Worm (Caenorhabditis elegans) whole organism, late embryonic: ENCODE results near the gene R10D12.7.
A peak's percentile ranks its signal among the peaks of the same experiment; 100 is the strongest.

Source experiments
- C38D4.7 ChIP-seq: fragments of 200-800 bp; sonication (Bioruptor generic); optimal IDR thresholded peaks from 2 replicates; lab custom pipeline; 2018; ENCODE audit warnings: mild to moderate bottlenecking, missing genetic modification characterization, moderate library complexity, missing compliant biosample characterization
- K09A11.1 ChIP-seq: sonication (generic microtip); optimal IDR thresholded peaks from 2 replicates; lab custom pipeline; 2017; ENCODE audit warnings: antibody characterized with exemption, mild to moderate bottlenecking, missing genetic modification characterization, missing compliant biosample characterization; ENCODE audit not compliant: insufficient read depth
- ama-1 ChIP-seq: fragments of 150-350 bp; optimal IDR thresholded peaks from 2 replicates; lab custom pipeline; 2014
- ceh-14 ChIP-seq: sonication (generic microtip); optimal IDR thresholded peaks from 2 replicates; lab custom pipeline; 2016; ENCODE audit warnings: missing genotype, missing genetic modification characterization, missing compliant biosample characterization
- ceh-18 ChIP-seq: sonication (generic microtip); optimal IDR thresholded peaks from 2 replicates; lab custom pipeline; 2016; ENCODE audit warnings: missing genetic modification characterization, missing compliant biosample characterization
- ceh-19 ChIP-seq: fragments of 200-800 bp; sonication (Bioruptor generic); optimal IDR thresholded peaks from 2 replicates; lab custom pipeline; 2018; ENCODE audit warnings: mild to moderate bottlenecking, missing genetic modification characterization, missing compliant biosample characterization
- ceh-2 ChIP-seq: sonication (generic microtip); optimal IDR thresholded peaks from 2 replicates; lab custom pipeline; 2016; ENCODE audit warnings: missing genotype, missing genetic modification characterization, missing compliant biosample characterization
- ceh-22 ChIP-seq: sonication (generic microtip); optimal IDR thresholded peaks from 2 replicates; lab custom pipeline; 2017; ENCODE audit warnings: missing biosample characterization, missing genetic modification characterization
- ceh-24 ChIP-seq: sonication (generic microtip); optimal IDR thresholded peaks from 2 replicates; lab custom pipeline; 2016; ENCODE audit warnings: mild to moderate bottlenecking, missing genetic modification characterization, missing compliant biosample characterization
- ceh-30 ChIP-seq: fragments of 150-350 bp; optimal IDR thresholded peaks from 2 replicates; lab custom pipeline; 2014; ENCODE audit warnings: missing biosample characterization, missing genetic modification characterization
- ceh-31 ChIP-seq: sonication (generic microtip); optimal IDR thresholded peaks from 2 replicates; lab custom pipeline; 2016; ENCODE audit warnings: missing genetic modification characterization, missing compliant biosample characterization
- ceh-34 ChIP-seq: sonication (generic microtip); optimal IDR thresholded peaks from 2 replicates; lab custom pipeline; 2016; ENCODE audit warnings: mild to moderate bottlenecking, missing genetic modification characterization, missing compliant biosample characterization
- ceh-45 ChIP-seq: fragments of 200-800 bp; sonication (Bioruptor generic); IDR thresholded peaks from 2 replicates; pipeline ENCODE4 v1.3.6; 2022; ENCODE audit warnings: missing genetic modification reagents, missing genetic modification characterization, missing compliant biosample characterization
- ceh-48 ChIP-seq: sonication (generic microtip); optimal IDR thresholded peaks from 2 replicates; lab custom pipeline; 2016; ENCODE audit warnings: missing genetic modification characterization, inconsistent platforms, missing compliant biosample characterization
- ceh-9 ChIP-seq: sonication (generic microtip); optimal IDR thresholded peaks from 2 replicates; lab custom pipeline; 2016; ENCODE audit warnings: mild to moderate bottlenecking, missing genetic modification characterization, inconsistent platforms, missing compliant biosample characterization
- che-1 ChIP-seq: sonication (generic microtip); optimal IDR thresholded peaks from 2 replicates; lab custom pipeline; 2016; ENCODE audit warnings: mild to moderate bottlenecking, missing genetic modification characterization, missing compliant biosample characterization
- dve-1 ChIP-seq: sonication (generic microtip); optimal IDR thresholded peaks from 2 replicates; lab custom pipeline; 2017; ENCODE audit warnings: antibody characterized with exemption, mild to moderate bottlenecking, missing genetic modification characterization, missing compliant biosample characterization
- elt-2 ChIP-seq: sonication (generic microtip); optimal IDR thresholded peaks from 2 replicates; lab custom pipeline; 2016; ENCODE audit warnings: missing genetic modification reagents, missing genetic modification characterization, missing compliant biosample characterization
- elt-4 ChIP-seq: sonication (generic microtip); optimal IDR thresholded peaks from 2 replicates; lab custom pipeline; 2016; ENCODE audit warnings: missing genetic modification characterization, missing compliant biosample characterization
- ets-4 ChIP-seq: sonication (generic microtip); optimal IDR thresholded peaks from 2 replicates; lab custom pipeline; 2016; ENCODE audit warnings: missing genetic modification characterization, missing compliant biosample characterization
- fkh-10 ChIP-seq: fragments of 150-350 bp; optimal IDR thresholded peaks from 2 replicates; lab custom pipeline; 2014; ENCODE audit warnings: missing biosample characterization, missing genetic modification reagents, missing genetic modification characterization
- fkh-6 ChIP-seq: sonication (generic microtip); optimal IDR thresholded peaks from 2 replicates; lab custom pipeline; 2016; ENCODE audit warnings: missing genetic modification characterization, missing compliant biosample characterization
- gmeb-2 ChIP-seq: sonication (generic microtip); optimal IDR thresholded peaks from 2 replicates; lab custom pipeline; 2016; ENCODE audit warnings: missing genetic modification characterization, inconsistent platforms, missing compliant biosample characterization
- hlh-30 ChIP-seq: sonication (generic microtip); optimal IDR thresholded peaks from 2 replicates; lab custom pipeline; 2017; ENCODE audit warnings: antibody characterized with exemption, missing genetic modification characterization, missing compliant biosample characterization; ENCODE audit not compliant: insufficient read depth
- lin-11 ChIP-seq: fragments of 200-800 bp; sonication (Bioruptor generic); optimal IDR thresholded peaks from 2 replicates; lab custom pipeline; 2018; ENCODE audit warnings: mild to moderate bottlenecking, missing genetic modification characterization, missing compliant biosample characterization
- madf-2 ChIP-seq: sonication (generic microtip); optimal IDR thresholded peaks from 2 replicates; lab custom pipeline; 2017; ENCODE audit warnings: missing genetic modification characterization, missing compliant biosample characterization
- nfya-1 ChIP-seq: sonication (generic microtip); optimal IDR thresholded peaks from 2 replicates; lab custom pipeline; 2017; ENCODE audit warnings: missing genetic modification characterization, mild to moderate bottlenecking, missing compliant biosample characterization, antibody characterized with exemption, moderate library complexity
- nhr-11 ChIP-seq: fragments of 150-350 bp; optimal IDR thresholded peaks from 2 replicates; lab custom pipeline; 2014; ENCODE audit warnings: missing biosample characterization, missing genetic modification characterization
- pha-4 ChIP-seq: fragments of 150-350 bp; optimal IDR thresholded peaks from 2 replicates; lab custom pipeline; 2018; ENCODE audit warnings: missing biosample characterization, missing genetic modification reagents, missing genetic modification characterization
- pqm-1 ChIP-seq: sonication (generic microtip); optimal IDR thresholded peaks from 2 replicates; lab custom pipeline; 2016; ENCODE audit warnings: missing genetic modification characterization, missing compliant biosample characterization
- ref-2 ChIP-seq: sonication (generic microtip); optimal IDR thresholded peaks from 2 replicates; lab custom pipeline; 2016; ENCODE audit warnings: missing genetic modification characterization, missing compliant biosample characterization
- sox-2 ChIP-seq: fragments of 200-800 bp; sonication (Bioruptor generic); IDR thresholded peaks from 2 replicates; pipeline ENCODE4 v1.3.6; 2022; ENCODE audit warnings: missing genetic modification reagents, missing genetic modification characterization, missing compliant biosample characterization
- sox-4 ChIP-seq: sonication (generic microtip); optimal IDR thresholded peaks from 2 replicates; lab custom pipeline; 2017; ENCODE audit warnings: mild to moderate bottlenecking, missing genetic modification characterization, inconsistent platforms, missing compliant biosample characterization
- tbx-7 ChIP-seq: sonication (generic microtip); optimal IDR thresholded peaks from 2 replicates; lab custom pipeline; 2016; ENCODE audit warnings: missing genotype, missing genetic modification characterization, missing compliant biosample characterization
- ttx-3 ChIP-seq: sonication (generic microtip); optimal IDR thresholded peaks from 2 replicates; lab custom pipeline; 2016; ENCODE audit warnings: missing genetic modification reagents, missing genetic modification characterization, missing compliant biosample characterization
- unc-3 ChIP-seq, 2 experiments: fragments of 200-800 bp in 1 of 2; sonication (Bioruptor generic) in 1 of 2; sonication (generic microtip) in 1 of 2; conservative IDR thresholded peaks in 1 of 2; optimal IDR thresholded peaks in 1 of 2; 2 replicates each; pipeline versions ENCODE4 v1.3.6 to Lab custom; 2016 to 2022; ENCODE audit warnings: missing compliant biosample characterization in 2 of 2, missing genetic modification characterization in 2 of 2, missing genetic modification reagents in 1 of 2
- unc-55 ChIP-seq: sonication (generic microtip); optimal IDR thresholded peaks from 2 replicates; lab custom pipeline; 2017; ENCODE audit warnings: missing biosample characterization, missing genetic modification reagents, missing genetic modification characterization
- zip-5 ChIP-seq: sonication (generic microtip); optimal IDR thresholded peaks from 2 replicates; lab custom pipeline; 2016; ENCODE audit warnings: missing genetic modification characterization, missing compliant biosample characterization
- ztf-16 ChIP-seq: sonication (generic microtip); optimal IDR thresholded peaks from 2 replicates; lab custom pipeline; 2017; ENCODE audit warnings: missing genetic modification characterization, missing compliant biosample characterization

Gene R10D12.7

DNA sequence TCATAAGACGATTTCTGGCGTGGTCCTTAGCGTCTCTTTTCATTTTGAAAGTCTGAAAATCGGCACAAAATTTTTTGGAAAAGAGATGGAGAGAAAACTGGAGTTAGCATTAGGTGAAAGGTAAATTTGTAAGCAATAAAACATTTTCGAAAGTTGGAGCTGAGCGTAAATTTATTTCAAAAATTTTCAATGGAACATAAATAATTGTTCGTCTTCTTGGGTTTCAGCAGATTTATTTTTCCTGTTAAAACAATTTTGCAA is 41.0 kb upstream of the R10D12.7 start, which contains the start of gene C06B3.6:
Gene C06B3.6 (minus strand): TSS at position 52 of the 261 bp plus-strand sequence.
- no peak for TF ChIP-seq ceh-34 (tag; lab: Kevin White, UChicago)
- TF ChIP-seq lin-11 (tag; lab: Kevin White, UChicago), result no peak
- TF ChIP-seq elt-4, result no peak
- no peak for TF ChIP-seq ceh-22 (tag; lab: Kevin White, UChicago)
- no peak for TF ChIP-seq tbx-7 (tag; lab: Kevin White, UChicago)
- TF ChIP-seq ztf-16 (tag; lab: Kevin White, UChicago), result no peak
- TF ChIP-seq ceh-30 (tag; lab: Kevin White, UChicago), result no peak

DNA sequence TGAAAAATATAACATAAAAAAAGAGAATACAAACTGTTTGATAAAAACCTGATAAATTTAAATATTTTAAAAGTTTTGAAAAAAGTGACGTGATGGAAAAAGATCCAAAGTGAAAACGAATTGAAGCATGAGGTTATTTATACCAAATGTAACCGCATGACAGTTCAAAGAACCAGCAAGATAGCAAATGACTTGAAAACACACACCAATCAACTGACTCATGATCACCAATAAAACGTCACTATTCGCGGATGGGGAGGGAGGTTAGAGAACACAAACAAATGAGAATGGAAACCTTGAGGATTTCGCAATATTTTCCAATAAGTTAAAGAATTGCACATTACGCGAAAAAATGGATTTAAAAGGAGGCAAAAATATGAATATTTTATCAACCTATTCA is 40.5 kb upstream of the R10D12.7 start, which contains the start of gene C06B3.7:
Gene C06B3.7 (plus strand): TSS at position 287 of the 400 bp plus-strand sequence.
- TF ChIP-seq ceh-31 (tag; lab: Kevin White, UChicago), result no peak
- TF ChIP-seq dve-1 (tag; lab: Kevin White, UChicago), result no peak
- TF ChIP-seq hlh-30 (tag; lab: Kevin White, UChicago), result peak; percentile 34
- no peak for TF ChIP-seq madf-2 (tag; lab: Kevin White, UChicago)
- TF ChIP-seq pqm-1, result no peak
- no peak for TF ChIP-seq ceh-24
- TF ChIP-seq, all 69 proteins: peak for 1

DNA sequence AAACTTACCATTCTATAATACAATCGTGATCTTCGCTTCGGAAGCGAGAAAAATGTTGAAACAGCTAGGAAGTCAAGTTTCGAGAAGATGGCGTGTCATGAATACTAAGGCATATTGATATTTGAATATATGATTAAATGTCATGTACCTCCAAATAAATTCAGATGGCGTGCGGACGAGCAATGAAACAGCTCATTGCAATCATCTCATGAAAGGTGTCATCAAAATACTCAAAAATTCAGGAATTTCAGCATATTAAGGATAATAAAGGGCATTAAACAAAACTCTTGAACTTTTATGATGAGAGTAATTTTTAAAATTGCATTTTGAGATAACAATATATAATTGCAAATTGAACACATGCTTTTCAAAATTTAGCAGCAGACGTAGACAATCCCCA is 34.5 kb upstream of the R10D12.7 start, which contains the start of gene gcy-32:
Gene gcy-32 (minus strand): TSS at position 101 of the 400 bp plus-strand sequence.
- TF ChIP-seq dve-1 (tag; lab: Kevin White, UChicago) (no peak), ztf-16 (tag; lab: Kevin White, UChicago) (no peak), pqm-1 (no peak), nfya-1 (tag; lab: Kevin White, UChicago) (no peak), ama-1 (no peak), sox-2 (GFP tag; lab: Robert Waterston, UW) (no peak), ceh-14 (tag; lab: Kevin White, UChicago) (no peak), ceh-45 (GFP tag; lab: Robert Waterston, UW) (no peak), lin-11 (tag; lab: Kevin White, UChicago) (no peak), K09A11.1 (tag; lab: Kevin White, UChicago) (no peak), elt-2 (no peak), ttx-3 (tag; lab: Kevin White, UChicago) (no peak), fkh-10 (GFP tag; lab: Kevin White, UChicago) (no peak), sox-4 (tag; lab: Kevin White, UChicago) (no peak), che-1 (tag; lab: Kevin White, UChicago) (no peak), fkh-6 (tag; lab: Kevin White, UChicago) (no peak)

DNA sequence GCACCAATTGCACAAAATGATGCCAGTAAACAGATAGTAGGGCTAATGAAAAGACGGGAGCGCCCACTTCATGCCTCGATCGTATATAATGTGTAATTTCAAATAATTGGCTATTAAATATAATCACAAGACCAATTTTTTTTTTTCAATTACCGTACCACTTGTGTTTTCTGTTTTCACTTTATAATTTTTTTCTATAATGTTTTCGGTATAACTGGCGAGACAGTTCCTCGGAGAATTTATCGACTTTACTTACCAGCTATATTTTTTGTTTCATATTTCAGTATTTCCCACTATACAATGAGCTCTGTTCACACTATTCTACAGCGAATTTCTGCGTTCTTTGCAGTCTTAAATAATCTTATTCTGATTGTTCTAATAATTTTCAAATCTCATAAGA is 33.7 kb upstream of the R10D12.7 start, which contains the start of gene str-252:
Gene str-252 (plus strand): TSS at position 301 of the 400 bp plus-strand sequence.
- TF ChIP-seq ceh-48 (tag; lab: Kevin White, UChicago), result no peak
- TF ChIP-seq sox-2 (GFP tag; lab: Robert Waterston, UW), result no peak
- no peak for TF ChIP-seq nhr-11 (tag; lab: Kevin White, UChicago)
- TF ChIP-seq pqm-1, result no peak
- TF ChIP-seq ets-4 (tag; lab: Kevin White, UChicago), result no peak
- no peak for TF ChIP-seq ceh-18 (tag; lab: Kevin White, UChicago)
- TF ChIP-seq pha-4 (tag; lab: Kevin White, UChicago), result no peak
- no peak for TF ChIP-seq ceh-9 (tag; lab: Kevin White, UChicago)
- TF ChIP-seq gmeb-2 (tag; lab: Kevin White, UChicago), result no peak
- no peak for TF ChIP-seq ceh-19 (GFP tag; lab: Kevin White, UChicago)
- TF ChIP-seq unc-3 (GFP tag; conservative IDR thresholded peaks at IDR 0.05; lab: Robert Waterston, UW), result no peak
- no peak for TF ChIP-seq unc-3 (tag; optimal IDR thresholded peaks at IDR 0.05; lab: Kevin White, UChicago)
- TF ChIP-seq ceh-30 (tag; lab: Kevin White, UChicago), result no peak

DNA sequence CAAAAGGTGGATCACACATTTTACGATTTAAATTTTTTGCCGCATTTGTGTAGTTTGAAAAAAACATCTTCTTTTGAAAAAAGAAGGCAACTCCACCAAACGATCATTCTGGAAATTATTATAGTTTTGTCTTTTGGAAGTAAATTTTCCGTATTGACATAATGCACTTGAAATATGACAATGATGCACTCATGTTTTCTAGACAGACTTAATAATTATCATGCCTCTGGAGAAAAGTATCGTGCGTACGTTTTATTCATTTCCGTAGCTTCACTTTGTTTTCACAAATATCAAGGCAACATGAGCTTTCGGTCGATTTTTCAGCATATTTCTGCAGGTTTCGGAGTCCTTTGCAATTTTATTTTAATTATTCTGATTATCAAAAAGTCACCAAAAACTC is 31.5 kb upstream of the R10D12.7 start, which contains the start of gene str-250:
Gene str-250 (plus strand): TSS at position 301 of the 400 bp plus-strand sequence.
- TF ChIP-seq sox-4 (tag; lab: Kevin White, UChicago) (no peak), ceh-19 (GFP tag; lab: Kevin White, UChicago) (no peak), ztf-16 (tag; lab: Kevin White, UChicago) (no peak), ceh-30 (tag; lab: Kevin White, UChicago) (no peak), ceh-2 (tag; lab: Kevin White, UChicago) (no peak), ama-1 (no peak), C38D4.7 (GFP tag; lab: Kevin White, UChicago) (no peak), zip-5 (tag; lab: Kevin White, UChicago) (no peak), unc-55 (GFP tag; lab: Kevin White, UChicago) (no peak), nfya-1 (tag; lab: Kevin White, UChicago) (no peak), ceh-9 (tag; lab: Kevin White, UChicago) (no peak), che-1 (tag; lab: Kevin White, UChicago) (no peak), ref-2 (tag; lab: Kevin White, UChicago) (no peak), ceh-18 (tag; lab: Kevin White, UChicago) (no peak), ceh-45 (GFP tag; lab: Robert Waterston, UW) (no peak)
- TF ChIP-seq, all 69 proteins: peak for 0
